Fruit fly (Drosophila melanogaster) whole organism, embryonic: ENCODE measurements around the gene Hmbs.
A peak's percentile ranks its signal among the peaks of the same experiment; 100 is the strongest.

Source experiments
- Abd-B ChIP-seq: fragments of 200-800 bp; sonication (Bioruptor generic); optimal IDR thresholded peaks from 2 replicates; lab custom pipeline; 2018; ENCODE audit warnings: missing biosample characterization, mild to moderate bottlenecking, missing genetic modification characterization, moderate library complexity
- Antp ChIP-seq: fragments of 200-800 bp; sonication (Bioruptor generic); optimal IDR thresholded peaks from 3 replicates; lab custom pipeline; 2016; ENCODE audit warnings: missing biosample characterization, missing genetic modification characterization
- B-H1 ChIP-seq: fragments of 200-800 bp; sonication (Bioruptor generic); IDR thresholded peaks from 3 replicates; pipeline ENCODE4 v1.3.6; 2022; ENCODE audit warnings: missing biosample characterization, missing genetic modification characterization
- BtbVII ChIP-seq: fragments of 200-800 bp; sonication (Bioruptor generic); optimal IDR thresholded peaks from 3 replicates; lab custom pipeline; 2017; ENCODE audit warnings: missing biosample characterization, mild to moderate bottlenecking, missing genetic modification characterization
- CG10209 ChIP-seq: fragments of 200-800 bp; sonication (Bioruptor generic); optimal IDR thresholded peaks from 3 replicates; lab custom pipeline; 2017; ENCODE audit warnings: missing biosample characterization, mild to moderate bottlenecking, missing genetic modification characterization, missing genetic modification reagents
- CG11093 ChIP-seq: fragments of 200-800 bp; sonication (Bioruptor generic); IDR thresholded peaks from 3 replicates; pipeline ENCODE4 v1.3.6; 2022; ENCODE audit warnings: missing biosample characterization, missing genetic modification characterization
- CG13424 ChIP-seq: fragments of 200-800 bp; sonication (Bioruptor generic); optimal IDR thresholded peaks from 2 replicates; lab custom pipeline; 2019; ENCODE audit warnings: missing biosample characterization, mild to moderate bottlenecking, missing genetic modification characterization, moderate library complexity
- CG1529 ChIP-seq: fragments of 200-800 bp; sonication (Bioruptor generic); optimal IDR thresholded peaks from 3 replicates; lab custom pipeline; 2018; ENCODE audit warnings: missing biosample characterization, missing genetic modification characterization
- CG2116 ChIP-seq: fragments of 200-800 bp; sonication (Bioruptor generic); optimal IDR thresholded peaks from 3 replicates; lab custom pipeline; 2018; ENCODE audit warnings: missing biosample characterization, mild to moderate bottlenecking, missing genetic modification characterization
- CG30403 ChIP-seq: fragments of 200-800 bp; sonication (Bioruptor generic); optimal IDR thresholded peaks from 3 replicates; lab custom pipeline; 2016; ENCODE audit warnings: missing biosample characterization, missing genetic modification characterization
- CG3065 ChIP-seq: fragments of 200-800 bp; sonication (Bioruptor generic); optimal IDR thresholded peaks from 2 replicates; lab custom pipeline; 2016; ENCODE audit warnings: missing biosample characterization, missing genetic modification characterization
- CG34224 ChIP-seq: fragments of 200-800 bp; sonication (Bioruptor generic); IDR thresholded peaks from 3 replicates; pipeline ENCODE4 v1.3.6; 2022; ENCODE audit warnings: missing biosample characterization, missing genetic modification characterization; ENCODE audit not compliant: partially characterized antibody
- CG4424 ChIP-seq: fragments of 200-800 bp; sonication (Bioruptor generic); optimal IDR thresholded peaks from 3 replicates; lab custom pipeline; 2016; ENCODE audit warnings: missing biosample characterization, missing genetic modification characterization
- CG5245 ChIP-seq: fragments of 200-800 bp; sonication (Bioruptor generic); optimal IDR thresholded peaks from 3 replicates; lab custom pipeline; 2016; ENCODE audit warnings: missing biosample characterization, missing genetic modification characterization
- CG6254 ChIP-seq: fragments of 200-800 bp; sonication (Bioruptor generic); optimal IDR thresholded peaks from 3 replicates; lab custom pipeline; 2017; ENCODE audit warnings: mild to moderate bottlenecking, missing biosample characterization, missing genetic modification reagents, missing genetic modification characterization
- CG7357 ChIP-seq: fragments of 200-800 bp; sonication (Bioruptor generic); IDR thresholded peaks from 3 replicates; pipeline ENCODE4 v1.3.6; 2022; ENCODE audit warnings: missing biosample characterization, missing genetic modification characterization
- Dbx ChIP-seq: fragments of 200-800 bp; sonication (Bioruptor generic); IDR thresholded peaks from 3 replicates; pipeline ENCODE4 v1.3.6; 2022; ENCODE audit warnings: missing biosample characterization, missing genetic modification characterization
- Doc3 ChIP-seq: fragments of 200-800 bp; sonication (Bioruptor generic); IDR thresholded peaks from 3 replicates; pipeline ENCODE4 v1.3.6; 2022; ENCODE audit warnings: missing biosample characterization, missing genetic modification characterization; ENCODE audit not compliant: partially characterized antibody
- E2f2 ChIP-seq: fragments of 200-800 bp; sonication (Bioruptor generic); IDR thresholded peaks from 2 replicates; pipeline ENCODE4 v1.3.6; 2022; ENCODE audit warnings: missing biosample characterization, missing genetic modification characterization
- Ets97D ChIP-seq: fragments of 200-800 bp; sonication (Bioruptor generic); optimal IDR thresholded peaks from 3 replicates; lab custom pipeline; 2016; ENCODE audit warnings: missing biosample characterization, missing genetic modification characterization
- Fer1 ChIP-seq: fragments of 200-800 bp; sonication (Bioruptor generic); optimal IDR thresholded peaks from 2 replicates; lab custom pipeline; 2017; ENCODE audit warnings: missing biosample characterization, mild to moderate bottlenecking, missing genetic modification characterization
- HmgZ ChIP-seq: fragments of 200-800 bp; sonication (Bioruptor generic); optimal IDR thresholded peaks from 2 replicates; lab custom pipeline; 2018; ENCODE audit warnings: missing biosample characterization, mild to moderate bottlenecking, missing genetic modification characterization
- Meics ChIP-seq: fragments of 200-800 bp; sonication (Bioruptor generic); optimal IDR thresholded peaks from 2 replicates; lab custom pipeline; 2017; ENCODE audit warnings: missing biosample characterization, mild to moderate bottlenecking, missing genetic modification characterization
- NC2β ChIP-seq: fragments of 200-800 bp; sonication (Bioruptor generic); optimal IDR thresholded peaks from 2 replicates; lab custom pipeline; 2016; ENCODE audit warnings: missing biosample characterization, missing genetic modification characterization
- NFAT ChIP-seq: fragments of 200-800 bp; sonication (Bioruptor generic); IDR thresholded peaks from 2 replicates; pipeline ENCODE4 v1.3.6; 2022; ENCODE audit warnings: missing biosample characterization, missing genetic modification characterization
- NK7.1 ChIP-seq: fragments of 200-800 bp; sonication (Bioruptor generic); optimal IDR thresholded peaks from 3 replicates; lab custom pipeline; 2016; ENCODE audit warnings: missing biosample characterization, missing genetic modification characterization
- Optix ChIP-seq: fragments of 200-800 bp; sonication (Bioruptor generic); IDR thresholded peaks from 3 replicates; pipeline ENCODE4 v1.3.6; 2022; ENCODE audit warnings: missing biosample characterization, missing genetic modification characterization
- Spps ChIP-seq: fragments of 200-800 bp; sonication (Bioruptor generic); optimal IDR thresholded peaks from 2 replicates; lab custom pipeline; 2018; ENCODE audit warnings: missing biosample characterization, mild to moderate bottlenecking, missing genetic modification characterization
- Sry-β ChIP-seq: fragments of 200-800 bp; sonication (Bioruptor generic); optimal IDR thresholded peaks from 2 replicates; lab custom pipeline; 2018; ENCODE audit warnings: missing biosample characterization, mild to moderate bottlenecking, missing genetic modification characterization, moderate library complexity
- Ssrp ChIP-seq: fragments of 200-800 bp; sonication (Bioruptor generic); optimal IDR thresholded peaks from 2 replicates; lab custom pipeline; 2018; ENCODE audit warnings: missing biosample characterization, mild to moderate bottlenecking, missing genetic modification characterization, moderate library complexity
- bigmax ChIP-seq: fragments of 200-800 bp; sonication (Bioruptor generic); optimal IDR thresholded peaks from 2 replicates; lab custom pipeline; 2018; ENCODE audit warnings: missing biosample characterization, mild to moderate bottlenecking, missing genetic modification characterization
- bsh ChIP-seq, 2 experiments: fragments of 200-800 bp; sonication (Bioruptor generic); optimal IDR thresholded peaks; 2 replicates each; lab custom pipeline; 2017 to 2018; ENCODE audit warnings: mild to moderate bottlenecking in 2 of 2, missing biosample characterization in 2 of 2, missing genetic modification characterization in 2 of 2, moderate library complexity in 1 of 2
- btn ChIP-seq: fragments of 200-800 bp; sonication (Bioruptor generic); optimal IDR thresholded peaks from 2 replicates; lab custom pipeline; 2016; ENCODE audit warnings: missing biosample characterization, missing genetic modification characterization
- cad ChIP-seq: fragments of >200 bp; optimal IDR thresholded peaks from 2 replicates; lab custom pipeline; 2017; ENCODE audit warnings: missing biosample characterization, missing genetic modification characterization
- gro ChIP-seq: fragments of 200-800 bp; sonication (Bioruptor generic); optimal IDR thresholded peaks from 2 replicates; lab custom pipeline; 2016; ENCODE audit warnings: missing biosample characterization, missing genetic modification characterization
- luna ChIP-seq: fragments of 200-800 bp; sonication (Bioruptor generic); optimal IDR thresholded peaks from 2 replicates; lab custom pipeline; 2016; ENCODE audit warnings: missing biosample characterization, missing genetic modification characterization
- mam ChIP-seq: fragments of 200-800 bp; sonication (Bioruptor generic); optimal IDR thresholded peaks from 3 replicates; lab custom pipeline; 2016; ENCODE audit warnings: missing biosample characterization, missing genetic modification characterization
- mld ChIP-seq: fragments of 200-800 bp; sonication (Bioruptor generic); IDR thresholded peaks from 3 replicates; pipeline ENCODE4 v1.3.6; 2022; ENCODE audit warnings: missing biosample characterization, missing genetic modification characterization; ENCODE audit not compliant: partially characterized antibody
- nom ChIP-seq: fragments of 200-800 bp; sonication (Bioruptor generic); optimal IDR thresholded peaks from 2 replicates; lab custom pipeline; 2017; ENCODE audit warnings: missing biosample characterization, missing genetic modification characterization, mild to moderate bottlenecking, moderate library complexity, missing genetic modification reagents
- org-1 ChIP-seq: fragments of 200-800 bp; sonication (Bioruptor generic); optimal IDR thresholded peaks from 2 replicates; lab custom pipeline; 2017; ENCODE audit warnings: missing biosample characterization, missing genetic modification characterization
- p53 ChIP-seq: fragments of 200-800 bp; sonication (Bioruptor generic); optimal IDR thresholded peaks from 2 replicates; lab custom pipeline; 2016; ENCODE audit warnings: missing biosample characterization, missing genetic modification characterization
- repo ChIP-seq: fragments of 200-800 bp; sonication (Bioruptor generic); optimal IDR thresholded peaks from 2 replicates; lab custom pipeline; 2016; ENCODE audit warnings: missing biosample characterization, missing genetic modification characterization
- sug ChIP-seq: fragments of 200-800 bp; optimal IDR thresholded peaks from 2 replicates; lab custom pipeline; 2019; ENCODE audit warnings: missing biosample characterization, mild to moderate bottlenecking, missing genetic modification characterization, moderate library complexity
- tll ChIP-seq, 2 experiments: fragments of 200-800 bp in 1 of 2; fragments of >200 bp in 1 of 2; sonication (Bioruptor generic) in 1 of 2; optimal IDR thresholded peaks; 2 replicates each; lab custom pipeline; 2017 to 2019; ENCODE audit warnings: missing biosample characterization in 2 of 2, missing genetic modification characterization in 2 of 2, mild to moderate bottlenecking in 1 of 2, moderate library complexity in 1 of 2
- trh ChIP-seq: fragments of 200-800 bp; sonication (Bioruptor generic); optimal IDR thresholded peaks from 2 replicates; lab custom pipeline; 2016; ENCODE audit warnings: missing biosample characterization, missing genetic modification characterization
- wek ChIP-seq: fragments of 200-800 bp; sonication (Bioruptor generic); optimal IDR thresholded peaks from 3 replicates; lab custom pipeline; 2018; ENCODE audit warnings: missing biosample characterization, mild to moderate bottlenecking, missing genetic modification characterization, moderate library complexity

Gene Hmbs

dm6 chr3L:1334571-1335427 is at the start of gene Hmbs, which contains the start of gene CG2211 (continued):
- TF ChIP-seq CG1529 = peak; percentile 44
- peak; percentile 74 for TF ChIP-seq repo (GFP tag; lab: Kevin White, UChicago)

dm6 chr3L:1294835-1295234 is 39.9 kb upstream of the Hmbs start:
- no peak for TF ChIP-seq Fer1 (GFP tag; lab: Kevin White, UChicago)
- peak; percentile 80 for TF ChIP-seq p53
- TF ChIP-seq CG2116 = peak; percentile 66
- no peak for TF ChIP-seq CG10209 (GFP tag; lab: Kevin White, UChicago)
- no peak for TF ChIP-seq Doc3

dm6 chr3L:1295693-1296092 is 39.0 kb upstream of the Hmbs start, which contains the start of gene Rabex-5:
Rabex-5 (plus strand) TSS chr3L:1295913.
- TF ChIP-seq tll (GFP tag; optimal IDR thresholded peaks at IDR 0.05; lab: Kevin White, UChicago) = no peak
- peak; percentile 9 for TF ChIP-seq NK7.1 (GFP tag; lab: Kevin White, UChicago)
- TF ChIP-seq luna = no peak
- peak; percentile 14 for TF ChIP-seq Meics (GFP tag; lab: Kevin White, UChicago)
- TF ChIP-seq mld (GFP tag; lab: Robert Waterston, UW) = peak; percentile 66; the same call in 2 of the 3 replicates
- TF ChIP-seq cad (GFP tag; lab: Kevin White, UChicago) = no peak
- TF ChIP-seq Dbx (GFP tag; lab: Robert Waterston, UW) = peak; percentile 46; the same call in 2 of the 3 replicates
- no peak for TF ChIP-seq wek
- TF ChIP-seq mam (GFP tag; lab: Kevin White, UChicago) = peak; percentile 54
- no peak for TF ChIP-seq CG1529
- no peak for TF ChIP-seq CG5245
- TF ChIP-seq bigmax = no peak
- peak; percentile 19 for TF ChIP-seq CG4424 (GFP tag; lab: Kevin White, UChicago)
- TF ChIP-seq nom (GFP tag; lab: Kevin White, UChicago) = peak; percentile 9
- no peak for TF ChIP-seq org-1 (GFP tag; lab: Kevin White, UChicago)
- no peak for TF ChIP-seq Optix (GFP tag; lab: Robert Waterston, UW)
- TF ChIP-seq Antp (GFP tag; lab: Kevin White, UChicago) = peak; percentile 65
- peak; percentile 74 for TF ChIP-seq E2f2 (GFP tag; lab: Robert Waterston, UW)
- TF ChIP-seq CG3065 (GFP tag; lab: Kevin White, UChicago) = peak; percentile 11
- TF ChIP-seq CG13424 (tag; lab: Kevin White, UChicago) = peak; percentile 37
- no peak for TF ChIP-seq CG6254 (GFP tag; lab: Kevin White, UChicago)
- peak; percentile 78 for TF ChIP-seq HmgZ (tag; lab: Kevin White, UChicago)
- TF ChIP-seq Ssrp (tag; lab: Kevin White, UChicago) = no peak
- peak; percentile 44; the same call in 1 of the 2 replicates for TF ChIP-seq NFAT
- TF ChIP-seq trh = no peak
- peak; percentile 78 for TF ChIP-seq CG34224 (GFP tag; lab: Robert Waterston, UW)
- TF ChIP-seq CG7357 = no peak
- no peak for TF ChIP-seq B-H1 (GFP tag; lab: Robert Waterston, UW)
- peak; percentile 41 for TF ChIP-seq CG30403 (GFP tag; lab: Kevin White, UChicago)
- TF ChIP-seq bsh (GFP tag; optimal IDR thresholded peaks at IDR 0.05; lab: Kevin White, UChicago) = no peak
- no peak for TF ChIP-seq Spps (tag; lab: Kevin White, UChicago)
- no peak for TF ChIP-seq sug (tag; lab: Kevin White, UChicago)
- TF ChIP-seq Sry-β (GFP tag; lab: Kevin White, UChicago) = peak; percentile 74
- no peak for TF ChIP-seq BtbVII (GFP tag; lab: Kevin White, UChicago)
- TF ChIP-seq gro (GFP tag; lab: Kevin White, UChicago) = no peak
- peak; percentile 2 for TF ChIP-seq Abd-B (GFP tag; lab: Kevin White, UChicago)
- peak; percentile 50 for TF ChIP-seq NC2β (GFP tag; lab: Kevin White, UChicago)
- TF ChIP-seq btn = no peak
- TF ChIP-seq Ets97D (GFP tag; lab: Kevin White, UChicago) = peak; percentile 63
- no peak for TF ChIP-seq CG11093 (GFP tag; lab: Robert Waterston, UW)
